Worm (Caenorhabditis elegans): Measurements from ENCODE around the gene str-185.

Gene str-185

DNA sequence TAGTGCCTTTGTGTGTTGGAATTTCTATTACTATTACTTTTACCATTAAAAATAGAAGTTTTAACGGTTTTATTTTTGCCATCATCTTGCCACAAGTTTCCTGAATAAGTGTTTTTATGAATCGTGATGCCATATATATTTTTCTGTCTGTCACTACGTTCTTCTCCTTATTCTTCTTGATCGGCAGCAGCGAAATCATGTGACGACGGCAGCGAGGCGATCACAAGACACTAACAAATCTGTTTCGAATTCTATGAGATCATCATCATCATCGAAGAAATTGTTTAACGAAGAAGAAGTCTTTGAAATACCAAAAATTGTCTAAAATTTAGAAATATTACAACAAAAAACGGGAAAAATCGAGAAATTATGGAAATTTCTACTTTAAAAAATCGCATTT lies 27.4 kb downstream of the str-185 start:
- TF ChIP-seq ztf-29 (GFP tag; IDR thresholded peaks at IDR 0.05) (no peak), cog-1 (tag; optimal IDR thresholded peaks at IDR 0.05) (no peak), med-1 (GFP tag; optimal IDR thresholded peaks at IDR 0.05; ENCODE audit: insufficient read depth) (no peak), tab-1 (GFP tag; IDR thresholded peaks at IDR 0.05) (no peak), flt-1 (GFP tag; IDR thresholded peaks at IDR 0.05) (no peak), ref-1 (GFP tag; conservative IDR thresholded peaks at IDR 0.05) (no peak), T22C8.4 (GFP tag; IDR thresholded peaks at IDR 0.05) (no peak), ztf-23 (GFP tag; IDR thresholded peaks at IDR 0.05) (no peak), klf-2 (GFP tag; conservative IDR thresholded peaks at IDR 0.05) (no peak)

DNA sequence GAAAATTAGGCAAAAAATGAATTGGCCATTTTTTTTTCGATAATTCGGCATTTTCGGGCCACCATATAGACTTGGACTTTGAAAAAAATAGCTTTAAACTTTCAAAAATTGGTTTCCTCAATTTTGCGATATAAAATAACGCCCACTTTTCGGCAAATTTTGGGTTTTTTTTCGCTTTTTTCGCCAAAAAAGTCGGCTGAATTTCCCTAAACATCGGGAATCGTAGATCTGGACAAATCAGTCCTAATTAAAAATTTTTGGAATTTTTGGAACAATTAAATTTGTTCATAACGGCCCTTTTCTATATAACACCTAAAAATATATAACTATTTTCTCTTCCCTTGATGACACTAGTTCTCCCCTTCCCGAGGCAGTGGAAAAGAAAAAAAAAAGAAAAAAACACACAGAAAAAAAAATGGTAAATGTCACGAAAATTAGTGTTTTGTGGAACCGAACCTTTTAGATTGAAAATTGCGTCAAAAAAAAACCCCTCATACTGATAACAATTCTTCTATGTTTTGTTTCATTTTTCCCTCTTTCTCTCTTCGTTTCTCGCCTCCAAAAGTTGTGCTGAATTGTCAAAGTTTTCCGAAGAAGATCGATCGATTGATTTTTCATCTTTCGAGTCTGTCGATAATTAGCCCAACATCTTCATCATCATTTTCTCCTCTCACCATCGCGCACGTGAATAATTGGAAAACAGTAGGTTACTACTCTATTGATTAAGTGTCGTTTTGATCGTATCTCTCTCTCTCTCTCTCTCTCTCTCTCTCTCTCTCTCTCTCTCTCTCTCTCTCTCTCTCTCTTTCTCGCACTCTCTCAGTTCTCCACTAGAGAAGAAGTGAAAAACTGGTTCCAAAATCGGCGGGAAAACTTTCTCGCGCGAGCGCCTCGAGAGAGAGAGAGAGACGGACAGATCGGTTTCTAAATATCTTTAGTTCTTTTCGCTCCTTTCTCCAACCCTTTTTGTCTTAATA lies 29.2 kb downstream of the str-185 start, which contains the start of gene Y24D9A.6:
TSS of gene Y24D9A.6 (minus strand) at position 51 of the 977 bp plus-strand sequence.
- TF ChIP-seq med-1 (GFP tag; optimal IDR thresholded peaks at IDR 0.05; ENCODE audit: insufficient read depth) = no peak
- TF ChIP-seq klf-2 (GFP tag; conservative IDR thresholded peaks at IDR 0.05) = no peak
- no peak for TF ChIP-seq ref-1 (GFP tag; conservative IDR thresholded peaks at IDR 0.05)
- TF ChIP-seq T22C8.4 (GFP tag; IDR thresholded peaks at IDR 0.05) = peak; percentile 51; the same call in 1 of the 2 replicates
- TF ChIP-seq tab-1 (GFP tag; IDR thresholded peaks at IDR 0.05) = no peak

DNA sequence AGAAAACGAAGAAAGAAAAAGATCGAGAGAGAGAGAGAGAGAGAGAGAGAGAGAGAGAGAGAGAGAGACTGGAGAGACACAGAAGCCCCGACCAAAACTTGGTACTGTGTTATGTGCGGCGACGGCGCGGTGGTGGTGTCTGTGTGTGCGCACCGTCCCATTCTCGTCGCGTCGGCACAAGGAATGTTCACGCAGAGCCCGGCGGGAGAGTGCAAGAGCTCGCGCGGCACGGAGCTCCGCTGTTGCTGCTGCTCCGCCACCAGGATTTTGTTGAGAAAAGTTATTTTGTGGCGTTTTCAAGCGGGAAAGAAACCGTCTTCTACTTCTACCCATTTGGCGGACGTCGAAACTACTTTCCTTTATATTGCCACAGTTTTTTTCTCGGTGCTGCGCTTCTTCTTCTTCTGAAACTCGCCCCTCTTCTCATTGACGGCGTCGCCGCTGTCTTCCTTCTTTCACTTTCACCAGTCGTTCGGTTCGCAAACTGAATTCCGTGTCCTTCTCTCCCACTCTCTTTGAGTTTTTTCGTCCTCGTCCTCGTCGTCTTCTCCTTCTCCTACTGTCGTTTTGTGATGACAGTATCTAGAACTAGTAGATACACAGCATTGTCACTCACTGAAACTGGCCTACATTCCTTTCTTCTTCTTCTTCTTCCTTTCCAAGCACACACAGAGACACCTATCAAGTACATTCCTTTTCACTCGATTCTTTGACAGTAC lies 30.2 kb downstream of the str-185 start:
- TF ChIP-seq klf-2 (GFP tag; conservative IDR thresholded peaks at IDR 0.05) = no peak
- 0 out of 2 replicates have a peak, but pooled peaks have one; percentile 21 for TF ChIP-seq ztf-23 (GFP tag; IDR thresholded peaks at IDR 0.05)
- TF ChIP-seq tab-1 (GFP tag; IDR thresholded peaks at IDR 0.05) = 0 out of 2 replicates have a peak, but pooled peaks have one; percentile 58
- TF ChIP-seq flt-1 (GFP tag; IDR thresholded peaks at IDR 0.05) = 0 out of 2 replicates have a peak, but pooled peaks have one; percentile 13

DNA sequence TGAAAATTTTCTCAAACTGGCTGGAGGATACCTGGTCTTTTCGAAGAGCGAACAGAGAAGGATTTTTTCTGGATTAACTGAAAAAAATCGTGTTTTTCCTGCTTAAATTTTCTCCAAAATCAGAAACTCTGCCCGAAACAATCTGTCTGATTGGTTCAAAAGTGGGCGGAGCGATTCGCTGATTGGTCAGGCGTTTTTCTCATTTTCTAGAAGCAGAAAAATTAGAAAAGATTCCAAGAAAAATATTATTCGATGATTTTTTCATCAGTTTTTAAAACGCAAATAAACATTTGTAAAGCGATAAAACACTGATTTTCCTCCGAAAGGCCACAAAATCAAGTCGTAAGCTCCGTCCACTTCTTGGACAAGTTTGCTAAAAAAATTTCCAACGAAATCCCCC lies 30.9 kb downstream of the str-185 start:
- TF ChIP-seq cog-1 (tag; optimal IDR thresholded peaks at IDR 0.05) (no peak), flt-1 (GFP tag; IDR thresholded peaks at IDR 0.05) (no peak), tab-1 (GFP tag; IDR thresholded peaks at IDR 0.05) (no peak), ztf-23 (GFP tag; IDR thresholded peaks at IDR 0.05) (no peak), klf-2 (GFP tag; conservative IDR thresholded peaks at IDR 0.05) (no peak), med-1 (GFP tag; optimal IDR thresholded peaks at IDR 0.05; ENCODE audit: insufficient read depth) (no peak), T22C8.4 (GFP tag; IDR thresholded peaks at IDR 0.05) (no peak), ref-1 (GFP tag; conservative IDR thresholded peaks at IDR 0.05) (no peak), ztf-29 (GFP tag; IDR thresholded peaks at IDR 0.05) (no peak)

DNA sequence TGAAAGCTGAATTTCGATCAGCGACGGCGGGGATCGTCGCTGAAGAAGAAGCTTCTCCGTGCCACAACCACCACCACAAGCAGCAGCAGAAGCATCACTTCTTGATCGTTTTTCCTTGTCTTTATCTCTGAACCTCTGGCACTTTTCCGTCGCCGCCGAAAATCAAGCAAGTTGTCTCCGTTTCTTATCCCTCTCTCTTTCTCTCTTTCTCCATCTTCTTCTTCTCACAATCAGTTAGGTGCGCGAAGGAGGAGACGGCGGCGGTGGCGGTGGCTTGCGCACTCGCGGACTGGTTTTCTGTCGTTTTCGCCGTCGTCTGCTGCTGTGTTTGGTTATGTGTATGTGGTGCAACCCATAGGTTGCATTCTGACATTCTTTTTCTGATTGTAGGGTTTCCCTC lies 31.4 kb downstream of the str-185 start:
- peak; percentile 38; the same call in 1 of the 2 replicates for TF ChIP-seq ztf-23 (GFP tag; IDR thresholded peaks at IDR 0.05)
- TF ChIP-seq flt-1 (GFP tag; IDR thresholded peaks at IDR 0.05) = no peak

DNA sequence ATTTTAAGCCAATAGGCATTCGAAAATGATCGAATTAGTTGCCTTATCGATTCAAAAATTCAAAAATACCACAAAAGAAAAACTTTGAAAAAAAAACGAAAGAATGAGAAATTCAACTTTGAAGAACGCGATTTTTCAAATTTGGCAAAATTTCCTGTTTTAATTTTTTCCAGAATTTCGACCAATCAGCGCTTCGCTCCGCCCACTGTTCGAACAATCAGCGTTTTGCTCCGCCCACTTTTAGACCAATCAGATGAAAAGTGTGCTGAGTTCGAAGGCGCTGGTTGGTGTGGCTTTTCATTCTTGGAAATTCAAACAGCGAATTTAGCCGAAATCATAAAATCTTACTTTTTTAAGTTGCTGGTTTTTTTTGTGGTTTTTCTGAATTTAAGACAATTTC lies 32.2 kb downstream of the str-185 start:
- TF ChIP-seq tab-1 (GFP tag; IDR thresholded peaks at IDR 0.05) (no peak), cog-1 (tag; optimal IDR thresholded peaks at IDR 0.05) (no peak), ztf-29 (GFP tag; IDR thresholded peaks at IDR 0.05) (no peak)

DNA sequence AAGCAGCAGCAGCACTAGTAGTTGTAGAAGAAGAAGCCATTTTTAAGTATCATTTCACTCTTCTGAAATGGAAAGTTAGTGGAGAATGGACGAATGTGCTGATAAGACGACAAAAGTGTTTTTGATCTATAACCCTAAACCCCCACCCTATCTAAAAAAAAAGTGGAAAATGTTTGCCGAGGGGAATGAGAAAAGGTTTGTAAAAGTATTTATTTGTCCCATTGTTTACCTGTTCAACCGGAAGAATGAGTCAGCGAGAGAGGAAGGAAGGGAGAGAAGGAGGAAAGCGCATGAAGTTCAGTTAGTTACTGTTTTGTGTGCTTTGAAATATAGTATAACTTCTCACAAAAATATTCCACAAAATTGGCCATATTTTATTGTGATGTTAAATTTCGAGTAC lies 32.7 kb downstream of the str-185 start:
- no peak for TF ChIP-seq flt-1 (GFP tag; IDR thresholded peaks at IDR 0.05)
- no peak for TF ChIP-seq ztf-29 (GFP tag; IDR thresholded peaks at IDR 0.05)
- TF ChIP-seq cog-1 (tag; optimal IDR thresholded peaks at IDR 0.05) = no peak
- TF ChIP-seq ref-1 (GFP tag; conservative IDR thresholded peaks at IDR 0.05) = no peak
- TF ChIP-seq med-1 (GFP tag; optimal IDR thresholded peaks at IDR 0.05; ENCODE audit: insufficient read depth) = no peak
- TF ChIP-seq ztf-23 (GFP tag; IDR thresholded peaks at IDR 0.05) = no peak
- TF ChIP-seq tab-1 (GFP tag; IDR thresholded peaks at IDR 0.05) = no peak
- no peak for TF ChIP-seq klf-2 (GFP tag; conservative IDR thresholded peaks at IDR 0.05)
- no peak for TF ChIP-seq T22C8.4 (GFP tag; IDR thresholded peaks at IDR 0.05)

DNA sequence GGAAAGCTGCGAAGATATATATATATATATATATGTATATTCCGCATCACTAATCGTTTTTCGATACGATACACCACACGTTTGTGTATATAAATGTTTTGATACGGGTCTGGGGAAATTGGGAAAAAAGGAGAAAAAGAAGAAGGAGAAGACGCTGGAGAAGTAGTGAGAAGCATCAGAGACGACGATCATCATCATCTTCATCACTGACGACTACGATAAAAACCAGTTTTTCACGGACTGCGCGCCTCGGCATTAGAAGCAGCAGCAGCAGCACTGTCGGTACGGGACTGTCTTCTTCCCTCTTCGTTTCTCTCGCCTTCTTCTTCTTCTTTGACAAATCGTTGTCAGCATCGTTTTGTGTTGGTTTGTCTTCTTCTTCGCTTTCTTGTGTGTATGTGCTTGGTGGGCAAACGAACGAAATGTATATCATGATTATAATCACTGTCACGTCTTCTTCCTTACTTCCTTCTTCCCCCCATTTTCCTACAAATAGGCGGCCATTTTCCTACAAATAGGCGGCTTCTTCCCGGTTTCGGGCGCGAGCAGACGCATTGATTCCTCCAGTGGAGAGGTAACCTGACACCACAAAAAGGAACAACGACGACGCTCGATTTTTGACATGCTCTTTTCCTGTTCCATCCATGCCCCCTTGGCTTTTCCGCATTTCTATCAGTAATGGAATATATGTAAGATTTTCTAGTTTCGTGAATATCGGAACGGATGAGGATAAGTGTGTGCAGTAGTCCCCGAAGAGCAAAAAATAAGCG lies 33.6 kb downstream of the str-185 start:
- TF ChIP-seq tab-1 (GFP tag; IDR thresholded peaks at IDR 0.05) (no peak), T22C8.4 (GFP tag; IDR thresholded peaks at IDR 0.05) (no peak), klf-2 (GFP tag; conservative IDR thresholded peaks at IDR 0.05) (no peak), ref-1 (GFP tag; conservative IDR thresholded peaks at IDR 0.05) (no peak), cog-1 (tag; optimal IDR thresholded peaks at IDR 0.05) (no peak), ztf-29 (GFP tag; IDR thresholded peaks at IDR 0.05) (no peak), med-1 (GFP tag; optimal IDR thresholded peaks at IDR 0.05; ENCODE audit: insufficient read depth) (no peak), flt-1 (GFP tag; IDR thresholded peaks at IDR 0.05) (no peak), ztf-23 (GFP tag; IDR thresholded peaks at IDR 0.05) (no peak)

DNA sequence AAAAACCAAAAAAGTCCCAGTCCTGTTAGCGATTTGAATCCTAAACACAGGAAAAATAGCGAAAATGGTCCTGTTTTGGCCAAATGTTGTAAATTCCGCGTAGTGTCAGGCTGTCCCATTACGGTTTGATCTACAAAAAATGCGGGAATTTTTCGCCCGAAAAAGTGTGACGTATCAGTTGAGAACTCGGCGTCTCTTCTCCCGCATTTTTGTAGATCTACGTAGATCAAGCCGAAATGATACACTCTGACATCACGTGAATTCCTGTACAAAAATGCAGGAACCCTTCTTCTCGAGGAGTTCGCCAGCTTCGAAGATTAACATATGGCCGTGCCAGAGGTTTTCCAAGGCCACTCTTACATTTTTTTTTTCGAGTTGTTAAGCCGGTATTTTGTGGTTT lies 34.2 kb downstream of the str-185 start:
- no peak for TF ChIP-seq cog-1 (tag; optimal IDR thresholded peaks at IDR 0.05)
- no peak for TF ChIP-seq ztf-29 (GFP tag; IDR thresholded peaks at IDR 0.05)
- TF ChIP-seq tab-1 (GFP tag; IDR thresholded peaks at IDR 0.05) = no peak
- TF ChIP-seq ztf-23 (GFP tag; IDR thresholded peaks at IDR 0.05) = no peak
- no peak for TF ChIP-seq flt-1 (GFP tag; IDR thresholded peaks at IDR 0.05)
- no peak for TF ChIP-seq T22C8.4 (GFP tag; IDR thresholded peaks at IDR 0.05)
- no peak for TF ChIP-seq med-1 (GFP tag; optimal IDR thresholded peaks at IDR 0.05; ENCODE audit: insufficient read depth)
- no peak for TF ChIP-seq klf-2 (GFP tag; conservative IDR thresholded peaks at IDR 0.05)
- no peak for TF ChIP-seq ref-1 (GFP tag; conservative IDR thresholded peaks at IDR 0.05)

Measured in whole organism, midembryonic.